Fruit fly (Drosophila melanogaster): Measurements from ENCODE around the gene CG13014.

The CG13014 gene

dm6 chrX:16573659-16574058 lies 14.0 kb upstream of the CG13014 start (continued):
- TF ChIP-seq CG10147 (GFP tag; optimal IDR thresholded peaks at IDR 0.05) (no peak), Lhr (GFP tag; optimal IDR thresholded peaks at IDR 0.05) (no peak), lbe (GFP tag; optimal IDR thresholded peaks at IDR 0.05) (peak; percentile 14), CG1647 (GFP tag; optimal IDR thresholded peaks at IDR 0.05) (no peak), CG3281 (GFP tag; optimal IDR thresholded peaks at IDR 0.05) (peak; percentile 53), CG6272 (GFP tag; IDR thresholded peaks at IDR 0.05) (no peak), H2.0 (GFP tag; IDR thresholded peaks at IDR 0.05) (no peak), Dp (GFP tag; optimal IDR thresholded peaks at IDR 0.05) (no peak), CG10543 (GFP tag; optimal IDR thresholded peaks at IDR 0.05) (peak; percentile 10), CG8290 (GFP tag; optimal IDR thresholded peaks at IDR 0.05) (no peak), CG8290 (tag; optimal IDR thresholded peaks at IDR 0.05) (peak in 1 of 2 experiments; percentile 35), CG6765 (GFP tag; optimal IDR thresholded peaks at IDR 0.05) (peak; percentile 53), CG6254 (GFP tag; optimal IDR thresholded peaks at IDR 0.05) (no peak), CG6689 (GFP tag; IDR thresholded peaks at IDR 0.05) (no peak), CG12942 (GFP tag; optimal IDR thresholded peaks at IDR 0.05) (peak; percentile 5), org-1 (GFP tag; optimal IDR thresholded peaks at IDR 0.05) (peak; percentile 31), gem (tag; optimal IDR thresholded peaks at IDR 0.05) (peak; percentile 50), CG17612 (GFP tag; IDR thresholded peaks at IDR 0.05) (no peak), CG14965 (GFP tag; optimal IDR thresholded peaks at IDR 0.05; ENCODE audit: borderline replicate concordance) (no peak), CG8089 (GFP tag; optimal IDR thresholded peaks at IDR 0.05) (no peak), Scr (GFP tag; IDR thresholded peaks at IDR 0.05; ENCODE audit: partially characterized antibody) (no peak), cwo (GFP tag; optimal IDR thresholded peaks at IDR 0.05) (no peak), gfzf (GFP tag; optimal IDR thresholded peaks at IDR 0.05) (no peak), CkIIα-i1 (GFP tag; IDR thresholded peaks at IDR 0.05) (no peak), CHES-1-like (GFP tag; optimal IDR thresholded peaks at IDR 0.05) (peak; percentile 21), Doc2 (GFP tag; IDR thresholded peaks at IDR 0.05) (no peak), Fer2 (tag; optimal IDR thresholded peaks at IDR 0.05) (no peak), pita (GFP tag; optimal IDR thresholded peaks at IDR 0.05) (no peak), CG13296 (GFP tag; optimal IDR thresholded peaks at IDR 0.05) (peak; percentile 62), E2f2 (GFP tag; IDR thresholded peaks at IDR 0.05) (no peak), CG3407 (GFP tag; optimal IDR thresholded peaks at IDR 0.05) (peak; percentile 13), sisA (GFP tag; IDR thresholded peaks at IDR 0.05) (no peak), lmd (GFP tag; IDR thresholded peaks at IDR 0.05) (no peak), wor (GFP tag; IDR thresholded peaks at IDR 0.05) (no peak), CG17385 (GFP tag; optimal IDR thresholded peaks at IDR 0.05) (peak; percentile 25), D (optimal IDR thresholded peaks at IDR 0.05) (no peak), D (GFP tag; optimal IDR thresholded peaks at IDR 0.05) (no peak), Deaf1 (tag; optimal IDR thresholded peaks at IDR 0.05) (no peak), ab (GFP tag; optimal IDR thresholded peaks at IDR 0.05) (no peak), ttk (GFP tag; IDR thresholded peaks at IDR 0.05) (no peak), Hmr (GFP tag; optimal IDR thresholded peaks at IDR 0.05) (peak; percentile 73), z (GFP tag; IDR thresholded peaks at IDR 0.05) (no peak), B-H1 (GFP tag; IDR thresholded peaks at IDR 0.05) (no peak), Side (GFP tag; optimal IDR thresholded peaks at IDR 0.05) (no peak), usp (GFP tag; optimal IDR thresholded peaks at IDR 0.05) (no peak), NK7.1 (GFP tag; optimal IDR thresholded peaks at IDR 0.05) (no peak), Atf3 (GFP tag; optimal IDR thresholded peaks at IDR 0.05) (no peak), tup (GFP tag; optimal IDR thresholded peaks at IDR 0.05) (peak; percentile 43), fd102C (GFP tag; optimal IDR thresholded peaks at IDR 0.05) (no peak), ci (GFP tag; IDR thresholded peaks at IDR 0.05) (no peak), ems (GFP tag; optimal IDR thresholded peaks at IDR 0.05) (no peak), chif (GFP tag; optimal IDR thresholded peaks at IDR 0.05) (no peak), CG13894 (tag; optimal IDR thresholded peaks at IDR 0.05) (no peak)

Data from whole organism, embryonic.